Worm (Caenorhabditis elegans) whole organism, young adult: ENCODE data around the gene Y37H2A.14.

Source experiments
- D2030.7 ChIP-seq: fragments of 200-800 bp; sonication (Bioruptor generic); IDR thresholded peaks from 2 replicates; pipeline ENCODE4 v1.3.6; 2022; ENCODE audit warnings: missing genetic modification reagents, missing genetic modification characterization, missing compliant biosample characterization
- F23B12.7 ChIP-seq: sonication (generic microtip); optimal IDR thresholded peaks from 2 replicates; lab custom pipeline; 2017; ENCODE audit warnings: missing genetic modification characterization, mild to moderate bottlenecking, missing compliant biosample characterization, antibody characterized with exemption, moderate library complexity; ENCODE audit not compliant: insufficient read depth
- F33H1.4 ChIP-seq: fragments of 200-800 bp; sonication (Bioruptor generic); IDR thresholded peaks from 2 replicates; pipeline ENCODE4 v1.3.6; 2022; ENCODE audit warnings: missing genetic modification reagents, missing genetic modification characterization, missing compliant biosample characterization
- F49E8.2 ChIP-seq: sonication (generic microtip); optimal IDR thresholded peaks from 3 replicates; lab custom pipeline; 2017; ENCODE audit warnings: missing genetic modification characterization, mild to moderate bottlenecking, missing compliant biosample characterization, antibody characterized with exemption, moderate library complexity; ENCODE audit not compliant: insufficient read depth
- F52B5.7 ChIP-seq: sonication (generic microtip); optimal IDR thresholded peaks from 2 replicates; lab custom pipeline; 2016; ENCODE audit warnings: mild to moderate bottlenecking, missing genetic modification characterization, missing compliant biosample characterization
- F57A8.1 ChIP-seq: fragments of 200-800 bp; sonication (Bioruptor generic); optimal IDR thresholded peaks from 2 replicates; lab custom pipeline; 2018; ENCODE audit warnings: mild to moderate bottlenecking, missing genetic modification characterization, moderate library complexity, missing compliant biosample characterization
- Y53F4B.3 ChIP-seq: fragments of 200-800 bp; sonication (Bioruptor generic); IDR thresholded peaks from 2 replicates; pipeline ENCODE4 v1.3.6; 2022; ENCODE audit warnings: missing genetic modification reagents, missing genetic modification characterization, missing compliant biosample characterization
- Y95B8A.8 ChIP-seq: fragments of 200-800 bp; sonication (Bioruptor generic); IDR thresholded peaks from 2 replicates; pipeline ENCODE4 v1.3.6; 2022; ENCODE audit warnings: missing genetic modification reagents, missing genetic modification characterization, missing compliant biosample characterization
- ccch-3 ChIP-seq: fragments of 200-800 bp; sonication (Bioruptor generic); optimal IDR thresholded peaks from 2 replicates; lab custom pipeline; 2018; ENCODE audit warnings: mild to moderate bottlenecking, missing genetic modification characterization, missing compliant biosample characterization
- cebp-1 ChIP-seq, 2 experiments: fragments of 200-800 bp in 1 of 2; sonication (Bioruptor generic) in 1 of 2; sonication (generic microtip) in 1 of 2; IDR thresholded peaks in 1 of 2; optimal IDR thresholded peaks in 1 of 2; 2 replicates each; pipeline versions ENCODE4 v1.3.6 to Lab custom; 2017 to 2022; ENCODE audit warnings: missing compliant biosample characterization in 2 of 2, missing genetic modification characterization in 2 of 2, mild to moderate bottlenecking in 1 of 2, missing genetic modification reagents in 1 of 2, moderate library complexity in 1 of 2
- ceh-100 ChIP-seq: fragments of 200-800 bp; sonication (Bioruptor generic); IDR thresholded peaks from 2 replicates; pipeline ENCODE4 v1.3.6; 2022; ENCODE audit warnings: missing genetic modification reagents, missing genetic modification characterization, missing compliant biosample characterization
- ceh-58 ChIP-seq: fragments of 200-800 bp; sonication (Bioruptor generic); IDR thresholded peaks from 2 replicates; pipeline ENCODE4 v1.3.6; 2022; ENCODE audit warnings: missing genetic modification characterization, missing compliant biosample characterization
- ceh-91 ChIP-seq: fragments of 200-800 bp; sonication (Bioruptor generic); IDR thresholded peaks from 2 replicates; pipeline ENCODE4 v1.3.6; 2022; ENCODE audit warnings: missing genetic modification reagents, missing genetic modification characterization, missing compliant biosample characterization
- die-1 ChIP-seq: sonication (generic microtip); optimal IDR thresholded peaks from 2 replicates; lab custom pipeline; 2016; ENCODE audit warnings: missing genotype, mild to moderate bottlenecking, missing genetic modification characterization, missing compliant biosample characterization
- egl-18 ChIP-seq: fragments of 200-800 bp; sonication (Bioruptor generic); IDR thresholded peaks from 2 replicates; pipeline ENCODE4 v1.3.6; 2022; ENCODE audit warnings: missing genetic modification reagents, missing genetic modification characterization, missing compliant biosample characterization
- him-1 ChIP-seq: sonication (generic microtip); optimal IDR thresholded peaks from 2 replicates; lab custom pipeline; 2016; ENCODE audit warnings: missing genotype, missing genetic modification reagents, missing genetic modification characterization, missing compliant biosample characterization
- lag-1 ChIP-seq: fragments of 200-800 bp; sonication (Bioruptor generic); IDR thresholded peaks from 2 replicates; pipeline ENCODE4 v1.3.6; 2022; ENCODE audit warnings: missing genetic modification reagents, missing genetic modification characterization, missing compliant biosample characterization
- let-526 ChIP-seq: fragments of 200-800 bp; sonication (Bioruptor generic); IDR thresholded peaks from 2 replicates; pipeline ENCODE4 v1.3.6; 2022; ENCODE audit warnings: missing genetic modification reagents, missing genetic modification characterization, missing compliant biosample characterization
- lin-40 ChIP-seq: sonication (generic microtip); optimal IDR thresholded peaks from 2 replicates; lab custom pipeline; 2016; ENCODE audit warnings: missing genetic modification characterization, mild to moderate bottlenecking, missing compliant biosample characterization, missing genotype, missing genetic modification reagents
- lsl-1 ChIP-seq: fragments of 200-800 bp; sonication (Bioruptor generic); optimal IDR thresholded peaks from 2 replicates; lab custom pipeline; 2018; ENCODE audit warnings: mild to moderate bottlenecking, missing genetic modification characterization, moderate library complexity, missing compliant biosample characterization
- madf-6 ChIP-seq: fragments of 200-800 bp; sonication (Bioruptor generic); IDR thresholded peaks from 2 replicates; pipeline ENCODE4 v1.3.6; 2022; ENCODE audit warnings: missing genetic modification reagents, missing genetic modification characterization, missing compliant biosample characterization
- madf-8 ChIP-seq: fragments of 200-800 bp; sonication (Bioruptor generic); conservative IDR thresholded peaks from 2 replicates; pipeline ENCODE4 v1.3.6; 2022; ENCODE audit warnings: missing genetic modification reagents, missing genetic modification characterization, missing compliant biosample characterization
- mxl-1 ChIP-seq: sonication (generic microtip); optimal IDR thresholded peaks from 2 replicates; lab custom pipeline; 2016; ENCODE audit warnings: missing genetic modification characterization, missing compliant biosample characterization
- nhr-27 ChIP-seq: fragments of 200-800 bp; sonication (Bioruptor generic); optimal IDR thresholded peaks from 2 replicates; lab custom pipeline; 2018; ENCODE audit warnings: mild to moderate bottlenecking, missing genetic modification characterization, moderate library complexity, missing compliant biosample characterization
- pbrm-1 ChIP-seq: fragments of 200-800 bp; sonication (Bioruptor generic); IDR thresholded peaks from 2 replicates; pipeline ENCODE4 v1.3.6; 2022; ENCODE audit warnings: missing genetic modification reagents, missing genetic modification characterization, missing compliant biosample characterization
- rpc-1 ChIP-seq, 2 experiments: fragments of 150-350 bp in 1 of 2; sonication (generic microtip) in 1 of 2; optimal IDR thresholded peaks; 2 replicates each; lab custom pipeline; 2014 to 2018; ENCODE audit warnings: missing biosample characterization in 1 of 2, missing genetic modification characterization in 1 of 2, missing genetic modification reagents in 1 of 2, missing genotype in 1 of 2
- snpc-1.3 ChIP-seq: sonication (generic microtip); optimal IDR thresholded peaks from 2 replicates; lab custom pipeline; 2017; ENCODE audit warnings: missing genetic modification characterization, mild to moderate bottlenecking, missing compliant biosample characterization, antibody characterized with exemption, moderate library complexity, missing genotype, missing genetic modification reagents; ENCODE audit not compliant: insufficient read depth
- xnd-1 ChIP-seq: sonication (generic microtip); optimal IDR thresholded peaks from 2 replicates; lab custom pipeline; 2016; ENCODE audit warnings: missing genotype, missing genetic modification reagents, missing genetic modification characterization, missing compliant biosample characterization
- zfh-2 ChIP-seq: fragments of 200-800 bp; sonication (Bioruptor generic); conservative IDR thresholded peaks from 2 replicates; pipeline ENCODE4 v1.3.6; 2022; ENCODE audit warnings: missing genetic modification reagents, missing genetic modification characterization, missing compliant biosample characterization
- ztf-25 ChIP-seq: fragments of 200-800 bp; sonication (Bioruptor generic); IDR thresholded peaks from 2 replicates; pipeline ENCODE4 v1.3.6; 2022; ENCODE audit warnings: missing genetic modification reagents, missing genetic modification characterization, missing compliant biosample characterization
- ztf-28 ChIP-seq: fragments of 200-800 bp; sonication (Bioruptor generic); IDR thresholded peaks from 2 replicates; pipeline ENCODE4 v1.3.6; 2022; ENCODE audit warnings: missing genetic modification reagents, missing genetic modification characterization, missing compliant biosample characterization

The Y37H2A.14 gene

DNA sequence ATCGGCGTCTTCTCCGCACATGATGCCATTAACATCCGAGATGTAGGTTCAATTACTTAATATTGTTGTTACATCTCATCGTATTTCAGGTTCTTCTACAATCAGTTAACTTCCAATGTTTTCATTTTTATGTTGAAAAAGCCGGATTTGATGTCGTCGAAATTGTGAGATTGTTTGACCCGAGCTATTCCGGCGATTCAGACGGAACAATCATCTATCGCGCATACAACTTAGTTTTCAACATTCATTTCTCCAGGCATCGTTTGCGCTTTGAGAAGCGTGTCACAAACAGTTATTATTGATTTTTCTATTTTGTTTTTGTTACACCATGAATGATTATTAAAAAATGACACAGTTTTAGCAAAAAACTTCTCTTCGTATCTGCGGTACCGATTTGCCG, 15.0 kb upstream of the Y37H2A.14 start:
- TF ChIP-seq F52B5.7 (tag; lab: Kevin White, UChicago), result no peak
- no peak for TF ChIP-seq pbrm-1 (GFP tag; lab: Robert Waterston, UW)
- TF ChIP-seq ceh-58 (GFP tag; lab: Robert Waterston, UW), result no peak
- TF ChIP-seq ceh-100, result no peak
- TF ChIP-seq F23B12.7 (tag; lab: Kevin White, UChicago), result no peak
- no peak for TF ChIP-seq let-526
- TF ChIP-seq, all 124 proteins: peak for 0

DNA sequence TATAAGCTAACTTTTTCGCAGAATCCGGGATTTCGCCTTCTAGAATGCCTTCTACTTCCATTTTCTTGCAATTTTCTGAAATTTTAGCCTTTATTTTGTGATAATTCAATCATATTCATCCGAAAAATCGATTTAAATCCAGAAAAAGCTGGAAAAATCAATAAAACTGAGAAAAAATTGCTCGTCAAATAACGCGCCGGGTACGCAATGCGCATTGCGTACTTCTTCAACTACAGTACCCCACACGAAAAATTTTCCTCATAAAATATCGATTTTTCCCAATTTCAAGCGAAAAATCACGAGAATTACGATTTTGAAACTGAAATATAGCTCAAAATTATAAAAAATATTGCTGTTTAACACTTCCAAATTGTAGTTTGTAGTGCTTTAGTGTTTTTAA, 12.5 kb upstream of the Y37H2A.14 start, which contains the start of gene Y37H2A.12:
TSS of gene Y37H2A.12 (minus strand) at position 81 of the 400 bp plus-strand sequence.
- peak; percentile 61 for TF ChIP-seq madf-6 (GFP tag; lab: Robert Waterston, UW)
- no peak for TF ChIP-seq zfh-2 (GFP tag; lab: Robert Waterston, UW)
- peak; percentile 83 for TF ChIP-seq him-1 (tag; lab: Kevin White, UChicago)
- no peak for TF ChIP-seq cebp-1 (GFP tag; IDR thresholded peaks at IDR 0.05; lab: Robert Waterston, UW)
- TF ChIP-seq cebp-1 (tag; optimal IDR thresholded peaks at IDR 0.05; lab: Kevin White, UChicago), result no peak
- TF ChIP-seq lsl-1 (GFP tag; lab: Kevin White, UChicago), result peak; percentile 90
- TF ChIP-seq xnd-1 (tag; lab: Kevin White, UChicago), result peak; percentile 2
- no peak for TF ChIP-seq lin-40 (tag; lab: Kevin White, UChicago)
- TF ChIP-seq F33H1.4 (GFP tag; lab: Robert Waterston, UW), result peak; percentile 34; the same call in 1 of the 2 replicates
- TF ChIP-seq ceh-91, result no peak
- peak; percentile 48; the same call in 1 of the 2 replicates for TF ChIP-seq D2030.7 (GFP tag; lab: Robert Waterston, UW)
- TF ChIP-seq ztf-25 (GFP tag; lab: Robert Waterston, UW), result no peak
- TF ChIP-seq, all 124 proteins: peak for 6

ce11 chrV:18133177-18133576, 10.4 kb upstream of the Y37H2A.14 start, which contains the start of gene Y37H2A.18:
TSS of gene Y37H2A.18 (minus strand) at chrV:18133277.
- TF ChIP-seq egl-18 (no peak), F57A8.1 (GFP tag; lab: Kevin White, UChicago) (no peak)
- TF ChIP-seq, all 124 proteins: peak for 0

ce11 chrV:18134378-18134777, 9.2 kb upstream of the Y37H2A.14 start, which contains the start of gene Y37H2A.7:
TSS of gene Y37H2A.7 (minus strand) at chrV:18134478.
- peak; percentile 83 for TF ChIP-seq lsl-1 (GFP tag; lab: Kevin White, UChicago)
- TF ChIP-seq madf-6 (GFP tag; lab: Robert Waterston, UW), result peak; percentile 45; the same call in 1 of the 2 replicates
- no peak for TF ChIP-seq nhr-27
- TF ChIP-seq mxl-1 (tag; lab: Kevin White, UChicago), result no peak
- no peak for TF ChIP-seq lag-1
- TF ChIP-seq F49E8.2, result no peak
- TF ChIP-seq F33H1.4 (GFP tag; lab: Robert Waterston, UW), result 0 out of 2 replicates have a peak, but pooled peaks have one; percentile 13
- TF ChIP-seq Y53F4B.3 (GFP tag; lab: Robert Waterston, UW), result no peak
- TF ChIP-seq D2030.7 (GFP tag; lab: Robert Waterston, UW), result peak; percentile 36; the same call in 1 of the 2 replicates

DNA sequence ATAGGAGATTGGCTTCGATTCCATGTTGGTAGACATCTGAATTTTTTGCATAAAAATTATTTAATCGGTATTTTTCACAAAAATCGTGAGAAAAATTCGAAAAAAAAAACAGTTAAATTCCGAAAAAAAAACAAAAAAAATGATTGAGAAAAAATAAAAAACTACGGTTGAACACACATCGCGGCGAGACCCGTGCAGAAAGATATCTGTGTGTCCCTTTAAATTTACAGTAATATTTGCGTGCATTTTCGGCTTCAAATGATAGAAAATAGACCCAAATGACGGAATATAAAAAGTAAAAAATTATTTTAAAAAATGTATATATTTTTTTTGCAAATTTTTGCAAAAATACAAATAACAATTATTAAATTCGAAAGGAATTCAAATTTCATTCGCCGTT, 5.9 kb upstream of the Y37H2A.14 start:
- peak; percentile 87 for TF ChIP-seq xnd-1 (tag; lab: Kevin White, UChicago)
- peak; percentile 26 for TF ChIP-seq him-1 (tag; lab: Kevin White, UChicago)
- TF ChIP-seq rpc-1 (optimal IDR thresholded peaks at IDR 0.05; lab: Kevin White, UChicago), result no peak
- TF ChIP-seq rpc-1 (tag; optimal IDR thresholded peaks at IDR 0.05; lab: Kevin White, UChicago), result no peak
- TF ChIP-seq ccch-3 (GFP tag; lab: Kevin White, UChicago), result no peak
- TF ChIP-seq Y95B8A.8 (GFP tag; lab: Robert Waterston, UW), result no peak
- peak; percentile 78 for TF ChIP-seq madf-6 (GFP tag; lab: Robert Waterston, UW)
- TF ChIP-seq madf-8 (GFP tag; lab: Robert Waterston, UW), result peak; percentile 58
- peak; percentile 85 for TF ChIP-seq F33H1.4 (GFP tag; lab: Robert Waterston, UW)
- TF ChIP-seq die-1 (tag; lab: Kevin White, UChicago), result no peak
- no peak for TF ChIP-seq snpc-1.3 (tag; lab: Kevin White, UChicago)
- TF ChIP-seq ztf-28, result no peak
- no peak for TF ChIP-seq egl-18
- peak; percentile 90 for TF ChIP-seq lsl-1 (GFP tag; lab: Kevin White, UChicago)
